Fruit fly (Drosophila melanogaster): ENCODE data around the gene CG43693.

Gene CG43693

DNA sequence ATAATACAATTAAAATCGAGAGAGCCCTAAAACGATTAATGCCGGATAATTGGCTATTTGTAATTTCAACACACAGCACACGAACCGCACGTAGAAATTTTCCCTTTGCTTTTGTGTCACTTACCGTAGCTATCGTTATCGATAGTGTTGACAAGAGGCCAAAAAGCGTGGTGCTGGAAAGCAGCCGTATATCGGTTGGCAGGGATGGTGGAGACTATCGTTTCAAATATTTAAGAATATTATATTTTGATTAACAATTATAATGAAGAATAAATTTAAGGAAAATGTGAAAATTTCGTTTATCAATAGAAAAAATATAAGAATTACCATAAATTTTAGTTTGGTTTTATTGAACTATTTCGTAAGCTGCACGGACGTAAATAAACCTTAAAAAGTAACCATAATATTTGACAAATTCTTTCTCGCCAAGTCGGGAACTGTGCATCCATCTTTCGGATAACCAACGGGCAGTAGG lies 41.9 kb upstream of the CG43693 start, which contains the start of gene JIL-1 (continued):
- no peak for TF ChIP-seq CG1621 (tag; optimal IDR thresholded peaks at IDR 0.05)
- peak; percentile 1 for TF ChIP-seq Ets96B (tag; optimal IDR thresholded peaks at IDR 0.05)
- TF ChIP-seq CG6792 (GFP tag; optimal IDR thresholded peaks at IDR 0.05): peak; percentile 1
- no peak for TF ChIP-seq Lpt (GFP tag; optimal IDR thresholded peaks at IDR 0.05)
- TF ChIP-seq Sox14 (GFP tag; optimal IDR thresholded peaks at IDR 0.05): peak; percentile 53
- peak; percentile 48 for TF ChIP-seq Hr39 (GFP tag; optimal IDR thresholded peaks at IDR 0.05)
- peak; percentile 51 for TF ChIP-seq cyc (GFP tag; optimal IDR thresholded peaks at IDR 0.05)
- TF ChIP-seq CG6276 (GFP tag; optimal IDR thresholded peaks at IDR 0.05): no peak
- peak; percentile 62 for TF ChIP-seq Sox102F (GFP tag; optimal IDR thresholded peaks at IDR 0.05)
- peak; percentile 32; the same call in 1 of the 2 replicates for TF ChIP-seq CG11294 (GFP tag; IDR thresholded peaks at IDR 0.05)
- no peak for TF ChIP-seq CG4318 (GFP tag; optimal IDR thresholded peaks at IDR 0.05)
- TF ChIP-seq fd85E (GFP tag; optimal IDR thresholded peaks at IDR 0.05): no peak
- peak; percentile 32 for TF ChIP-seq CG11902 (GFP tag; optimal IDR thresholded peaks at IDR 0.05)
- peak; percentile 41 for TF ChIP-seq topi (GFP tag; optimal IDR thresholded peaks at IDR 0.05)
- peak; percentile 34 for TF ChIP-seq Hr4 (GFP tag; optimal IDR thresholded peaks at IDR 0.05)
- TF ChIP-seq CG32006 (GFP tag; optimal IDR thresholded peaks at IDR 0.05): peak; percentile 33
- TF ChIP-seq CG15336 (GFP tag; IDR thresholded peaks at IDR 0.05): peak; percentile 45; the same call in 1 of the 2 replicates
- TF ChIP-seq CG10669 (GFP tag; optimal IDR thresholded peaks at IDR 0.05): peak; percentile 25
- TF ChIP-seq CG34406 (GFP tag; optimal IDR thresholded peaks at IDR 0.05): peak; percentile 2
- TF ChIP-seq CG8632 (GFP tag; optimal IDR thresholded peaks at IDR 0.05): peak; percentile 17
- peak; percentile 23 for TF ChIP-seq Sox15 (GFP tag; optimal IDR thresholded peaks at IDR 0.05)
- peak; percentile 62 for TF ChIP-seq eg (GFP tag; IDR thresholded peaks at IDR 0.05)
- TF ChIP-seq CG6854 (GFP tag; optimal IDR thresholded peaks at IDR 0.05): no peak
- TF ChIP-seq spab (GFP tag; optimal IDR thresholded peaks at IDR 0.05): no peak
- peak; percentile 72 for TF ChIP-seq lz (GFP tag; optimal IDR thresholded peaks at IDR 0.05)
- peak; percentile 33 for TF ChIP-seq vri (GFP tag; optimal IDR thresholded peaks at IDR 0.05)
- peak; percentile 41 for TF ChIP-seq achi (GFP tag; optimal IDR thresholded peaks at IDR 0.05)
- TF ChIP-seq pdm3 (GFP tag; optimal IDR thresholded peaks at IDR 0.05): peak; percentile 57
- TF ChIP-seq CG3919 (GFP tag; optimal IDR thresholded peaks at IDR 0.05): peak; percentile 57
- no peak for TF ChIP-seq CG8119 (GFP tag; IDR thresholded peaks at IDR 0.05)
- TF ChIP-seq Ets21C (GFP tag; optimal IDR thresholded peaks at IDR 0.05): peak; percentile 50
- TF ChIP-seq CG31627 (GFP tag; optimal IDR thresholded peaks at IDR 0.05): peak; percentile 56
- peak; percentile 52 for TF ChIP-seq Eip93F (GFP tag; optimal IDR thresholded peaks at IDR 0.05)

DNA sequence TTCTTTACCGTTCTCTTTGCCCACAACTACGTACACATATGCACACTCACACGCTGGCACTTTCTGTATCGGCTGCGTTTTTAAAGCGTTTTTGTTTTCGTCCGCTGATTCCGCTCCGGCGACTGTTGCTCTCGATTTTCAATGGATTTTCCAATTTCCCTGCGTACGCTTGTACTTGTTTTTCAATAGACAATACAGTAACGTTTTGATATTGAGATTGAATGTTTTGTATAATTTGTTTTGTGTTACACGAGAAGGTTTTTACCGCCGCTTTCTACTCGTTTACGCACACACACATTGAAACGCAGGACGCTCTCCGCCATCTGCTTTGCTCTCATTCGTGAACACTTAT lies 41.4 kb upstream of the CG43693 start:
- TF ChIP-seq CG4318 (GFP tag; optimal IDR thresholded peaks at IDR 0.05) (no peak), vri (GFP tag; optimal IDR thresholded peaks at IDR 0.05) (peak; percentile 28)

DNA sequence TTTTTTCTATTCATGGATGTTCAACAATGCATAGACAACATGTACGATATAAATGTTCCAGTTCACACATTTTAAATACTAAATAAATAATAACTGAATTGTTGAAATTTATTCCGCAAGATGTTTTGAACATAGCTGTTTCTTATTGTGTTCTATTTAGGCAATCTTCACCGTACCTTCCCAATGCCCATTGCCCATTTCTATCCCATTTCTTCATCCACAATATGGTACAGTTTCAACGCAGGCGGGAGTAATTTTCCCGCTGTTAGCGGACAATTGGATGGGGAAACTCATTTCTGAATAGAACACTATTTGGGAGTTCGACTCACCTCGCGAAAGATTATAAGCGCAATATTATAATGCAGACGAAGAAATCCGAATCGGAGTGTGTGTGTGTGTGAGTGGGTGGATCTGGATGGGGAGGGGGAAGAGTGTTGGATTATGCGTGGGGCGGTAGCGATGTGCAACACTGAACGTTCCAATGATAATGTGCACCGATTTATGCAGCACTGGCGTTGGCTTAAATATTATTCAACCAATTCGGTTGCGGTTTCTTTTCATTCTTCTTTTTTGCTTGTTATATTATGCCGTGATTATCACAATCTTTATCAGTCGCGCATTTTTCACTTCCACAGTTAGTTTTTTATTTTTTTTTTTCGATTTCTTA lies 40.9 kb upstream of the CG43693 start:
- no peak for TF ChIP-seq CG4318 (GFP tag; optimal IDR thresholded peaks at IDR 0.05)
- peak; percentile 14 for TF ChIP-seq Sox15 (GFP tag; optimal IDR thresholded peaks at IDR 0.05)
- peak; percentile 59 for TF ChIP-seq CG8319 (GFP tag; optimal IDR thresholded peaks at IDR 0.05)
- no peak for TF ChIP-seq dac (GFP tag; optimal IDR thresholded peaks at IDR 0.05)
- peak; percentile 56 for TF ChIP-seq Sox102F (GFP tag; optimal IDR thresholded peaks at IDR 0.05)
- 0 out of 2 replicates have a peak, but pooled peaks have one; percentile 28 for TF ChIP-seq CG15336 (GFP tag; IDR thresholded peaks at IDR 0.05)
- no peak for TF ChIP-seq Ets96B (tag; optimal IDR thresholded peaks at IDR 0.05)
- peak; percentile 18 for TF ChIP-seq CG6854 (GFP tag; optimal IDR thresholded peaks at IDR 0.05)
- peak; percentile 15 for TF ChIP-seq Blimp-1 (GFP tag; optimal IDR thresholded peaks at IDR 0.05)
- TF ChIP-seq cyc (GFP tag; optimal IDR thresholded peaks at IDR 0.05): peak; percentile 73
- peak; percentile 71 for TF ChIP-seq Met (GFP tag; optimal IDR thresholded peaks at IDR 0.05)
- peak; percentile 40 for TF ChIP-seq fd85E (GFP tag; optimal IDR thresholded peaks at IDR 0.05)
- peak; percentile 33 for TF ChIP-seq CG10669 (GFP tag; optimal IDR thresholded peaks at IDR 0.05)
- TF ChIP-seq svp (GFP tag): peak; percentile 73
- peak; percentile 74 for TF ChIP-seq esn (GFP tag; optimal IDR thresholded peaks at IDR 0.05)
- no peak for TF ChIP-seq Eip93F (GFP tag; optimal IDR thresholded peaks at IDR 0.05)
- TF ChIP-seq CG8632 (GFP tag; optimal IDR thresholded peaks at IDR 0.05): peak; percentile 53
- TF ChIP-seq net (GFP tag; optimal IDR thresholded peaks at IDR 0.05): peak; percentile 45
- TF ChIP-seq spab (GFP tag; optimal IDR thresholded peaks at IDR 0.05): peak; percentile 35
- peak; percentile 56 for TF ChIP-seq CG6792 (GFP tag; optimal IDR thresholded peaks at IDR 0.05)
- no peak for TF ChIP-seq CG6276 (GFP tag; optimal IDR thresholded peaks at IDR 0.05)
- TF ChIP-seq eg (GFP tag; IDR thresholded peaks at IDR 0.05): peak; percentile 51; the same call in 1 of the 3 replicates
- peak; percentile 48 for TF ChIP-seq CG9139 (GFP tag; optimal IDR thresholded peaks at IDR 0.05)
- TF ChIP-seq CG34406 (GFP tag; optimal IDR thresholded peaks at IDR 0.05): peak; percentile 21
- peak; percentile 51 for TF ChIP-seq CG6808 (GFP tag; optimal IDR thresholded peaks at IDR 0.05)
- peak; percentile 21 for TF ChIP-seq CG11762 (GFP tag; optimal IDR thresholded peaks at IDR 0.05; ENCODE audit: insufficient read depth)
- TF ChIP-seq CG10631 (GFP tag; optimal IDR thresholded peaks at IDR 0.05): peak; percentile 67
- peak; percentile 58 for TF ChIP-seq Eip75B (GFP tag; optimal IDR thresholded peaks at IDR 0.05)
- TF ChIP-seq vri (GFP tag; optimal IDR thresholded peaks at IDR 0.05): peak; percentile 95
